Fruit fly (Drosophila melanogaster): ENCODE data around the gene CG34007.

CG34007 gene

DNA sequence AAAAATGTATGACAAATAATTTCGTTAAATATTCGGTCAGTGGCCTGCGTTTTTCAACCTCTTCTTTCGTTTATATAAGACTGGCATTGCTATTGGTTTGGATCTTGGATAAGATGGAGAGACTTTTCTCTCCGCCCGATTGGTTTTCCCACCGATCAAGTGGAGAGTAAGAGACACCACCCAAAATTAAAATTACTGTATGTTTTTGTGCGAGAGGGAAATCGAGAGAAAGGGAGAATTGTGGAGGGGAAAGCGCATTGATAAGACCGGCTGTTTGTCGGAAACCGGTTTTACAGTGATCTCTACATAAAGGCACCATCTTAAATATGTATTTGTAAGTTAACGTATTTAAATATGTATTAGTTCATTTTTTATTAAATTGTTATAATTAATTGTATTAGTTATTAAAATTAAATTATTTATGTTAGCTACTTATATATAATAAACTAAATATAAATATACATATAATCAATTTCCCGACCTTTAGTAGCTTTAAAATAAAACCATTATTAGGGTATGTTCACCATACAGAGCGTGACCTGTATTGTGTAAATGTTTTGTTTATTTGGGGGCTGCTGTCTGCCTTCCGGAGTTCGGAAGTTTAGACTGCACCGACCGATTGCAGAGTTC lies at the start of gene CG34007 (continued):
- TF ChIP-seq Usf (GFP tag; optimal IDR thresholded peaks at IDR 0.05) (peak; percentile 74), CG2120 (GFP tag; optimal IDR thresholded peaks at IDR 0.05) (no peak), prd (optimal IDR thresholded peaks at IDR 0.05) (no peak), prd (GFP tag; IDR thresholded peaks at IDR 0.05) (peak; percentile 75; the same call in 1 of the 3 replicates), ase (GFP tag; IDR thresholded peaks at IDR 0.05) (peak; percentile 52; the same call in 2 of the 3 replicates), CG6272 (GFP tag; IDR thresholded peaks at IDR 0.05) (no peak), CG12769 (tag; optimal IDR thresholded peaks at IDR 0.05) (no peak), Dip3 (GFP tag; optimal IDR thresholded peaks at IDR 0.05) (no peak), CG17328 (GFP tag; IDR thresholded peaks at IDR 0.05) (peak; percentile 82), pum (GFP tag; optimal IDR thresholded peaks at IDR 0.05) (no peak), gfzf (GFP tag; optimal IDR thresholded peaks at IDR 0.05) (peak; percentile 4), CG17612 (GFP tag; IDR thresholded peaks at IDR 0.05) (no peak), fd96Cb (tag; optimal IDR thresholded peaks at IDR 0.05) (peak; percentile 87), HLHmδ (GFP tag; optimal IDR thresholded peaks at IDR 0.05) (no peak), CG7963 (GFP tag; IDR thresholded peaks at IDR 0.05; ENCODE audit: partially characterized antibody) (no peak), CG31365 (tag; optimal IDR thresholded peaks at IDR 0.05) (no peak), Dref (GFP tag; IDR thresholded peaks at IDR 0.05) (no peak), CG8765 (GFP tag; IDR thresholded peaks at IDR 0.05) (no peak), CG1024 (GFP tag; IDR thresholded peaks at IDR 0.05) (no peak), CG4707 (GFP tag; optimal IDR thresholded peaks at IDR 0.05) (peak; percentile 1), NC2β (GFP tag; optimal IDR thresholded peaks at IDR 0.05) (no peak), Gug (GFP tag; IDR thresholded peaks at IDR 0.05) (peak; percentile 39; the same call in 2 of the 4 replicates), HHEX (GFP tag; optimal IDR thresholded peaks at IDR 0.05) (peak; percentile 47), crp (GFP tag; optimal IDR thresholded peaks at IDR 0.05) (peak in 1 of 2 experiments; percentile 32), Doc3 (GFP tag; IDR thresholded peaks at IDR 0.05; ENCODE audit: partially characterized antibody) (no peak), kni (GFP tag; optimal IDR thresholded peaks at IDR 0.05) (peak; percentile 25), slou (GFP tag; optimal IDR thresholded peaks at IDR 0.05) (no peak), Mad (GFP tag; optimal IDR thresholded peaks at IDR 0.05) (no peak), trh (GFP tag; optimal IDR thresholded peaks at IDR 0.05) (no peak), HmgZ (tag; optimal IDR thresholded peaks at IDR 0.05) (no peak), Elba2 (GFP tag; optimal IDR thresholded peaks at IDR 0.05) (no peak), CG18011 (GFP tag; optimal IDR thresholded peaks at IDR 0.05) (no peak), Gsc (GFP tag; IDR thresholded peaks at IDR 0.05) (no peak), gce (GFP tag; IDR thresholded peaks at IDR 0.05) (no peak), H15 (GFP tag; IDR thresholded peaks at IDR 0.05) (peak; percentile 56; the same call in 1 of the 3 replicates), trem (tag; optimal IDR thresholded peaks at IDR 0.05) (peak; percentile 86), sim (GFP tag; IDR thresholded peaks at IDR 0.05) (peak; percentile 63; the same call in 1 of the 2 replicates), oc (tag; optimal IDR thresholded peaks at IDR 0.05) (peak; percentile 86), jumu (GFP tag; optimal IDR thresholded peaks at IDR 0.05) (no peak), odd (GFP tag; optimal IDR thresholded peaks at IDR 0.05) (peak; percentile 81), Ptx1 (GFP tag; IDR thresholded peaks at IDR 0.05) (peak; percentile 87), CG10209 (GFP tag; optimal IDR thresholded peaks at IDR 0.05) (peak; percentile 76), wek (GFP tag; optimal IDR thresholded peaks at IDR 0.05) (no peak), dmrt99B (tag; optimal IDR thresholded peaks at IDR 0.05) (peak; percentile 89), CG4424 (GFP tag; optimal IDR thresholded peaks at IDR 0.05) (peak; percentile 63), phol (tag; optimal IDR thresholded peaks at IDR 0.05) (peak; percentile 90), Dbx (GFP tag; IDR thresholded peaks at IDR 0.05) (no peak), CG18599 (GFP tag; optimal IDR thresholded peaks at IDR 0.05) (peak; percentile 51), sr (GFP tag; IDR thresholded peaks at IDR 0.05) (no peak), Poxn (GFP tag; IDR thresholded peaks at IDR 0.05) (no peak)

Measured in whole organism, embryonic.